Fruit fly (Drosophila melanogaster) whole organism: ENCODE results near the gene ppk23.

Source experiments
- CG8478 ChIP-seq: fragments of >200 bp; optimal IDR thresholded peaks from 2 replicates; lab custom pipeline; 2018; ENCODE audit warnings: inconsistent platforms
- Dll ChIP-seq: fragments of >200 bp; optimal IDR thresholded peaks from 2 replicates; lab custom pipeline; 2017
- EcR ChIP-seq, 2 experiments: fragments of >200 bp; optimal IDR thresholded peaks; 2 replicates each; lab custom pipeline; 2017; ENCODE audit warnings: missing biosample characterization in 2 of 2, missing genetic modification characterization in 2 of 2, missing genetic modification reagents in 2 of 2
- pan ChIP-seq: fragments of >200 bp; optimal IDR thresholded peaks from 2 replicates; lab custom pipeline; 2017
- psq ChIP-seq: fragments of >200 bp; optimal IDR thresholded peaks from 2 replicates; lab custom pipeline; 2017

- TF ChIP-seq pan (no peak), CG8478 (no peak), psq (lab: Kevin White, UChicago) (no peak), Dll (lab: Kevin White, UChicago) (no peak), EcR (GFP tag; optimal IDR thresholded peaks at IDR 0.05; lab: Kevin White, UChicago) (no peak)
These were observed 8.3 kb upstream of the ppk23 start for dm6 chrX:17577356-17577755.
